Worm (Caenorhabditis elegans): ENCODE results near the gene fbxb-71.

DNA sequence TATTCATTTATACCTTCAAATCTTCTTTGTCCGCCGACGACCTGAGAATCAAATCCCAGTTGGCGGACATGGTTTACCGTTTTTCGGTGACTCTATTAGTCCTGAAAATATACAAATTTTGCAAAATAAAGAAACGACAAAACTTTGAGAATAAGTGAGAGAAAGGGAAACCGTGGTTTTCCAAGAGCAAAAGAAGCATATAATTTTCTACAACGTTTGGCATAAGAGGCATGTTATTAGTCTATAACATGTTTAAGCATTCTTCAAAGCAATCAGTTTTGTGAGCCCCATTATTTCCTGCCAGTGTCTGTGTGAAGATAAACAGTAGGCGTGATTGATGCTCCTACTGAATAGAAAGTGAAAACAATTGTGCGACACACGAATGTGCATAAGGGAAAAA, 17.4 kb downstream of the fbxb-71 start, which contains the start of gene K09C4.10:
- no peak for TF ChIP-seq nhr-11 (tag; optimal IDR thresholded peaks at IDR 0.05)
- no peak for TF ChIP-seq zag-1 (tag; optimal IDR thresholded peaks at IDR 0.05)
- TF ChIP-seq mbf-1 (tag; optimal IDR thresholded peaks at IDR 0.05) = no peak
- no peak for TF ChIP-seq crh-2 (tag; optimal IDR thresholded peaks at IDR 0.05)
- no peak for TF ChIP-seq nhr-12 (tag; optimal IDR thresholded peaks at IDR 0.05)
- TF ChIP-seq skn-1 (tag; optimal IDR thresholded peaks at IDR 0.05) = no peak
- no peak for TF ChIP-seq nhr-237 (tag; optimal IDR thresholded peaks at IDR 0.05)
- no peak for TF ChIP-seq ama-1 (optimal IDR thresholded peaks at IDR 0.05)
- no peak for TF ChIP-seq ZK546.5 (tag; optimal IDR thresholded peaks at IDR 0.05)
- TF ChIP-seq lin-13 (GFP tag; optimal IDR thresholded peaks at IDR 0.05) = no peak
